Worm (Caenorhabditis elegans) whole organism, L2 larva: ENCODE data around the gene F19C7.3.

Source experiments
- C34F6.9 ChIP-seq: fragments of 150-350 bp; optimal IDR thresholded peaks from 2 replicates; lab custom pipeline; 2014; ENCODE audit warnings: missing biosample characterization, missing genetic modification characterization
- F13H6.1 ChIP-seq: sonication (generic microtip); optimal IDR thresholded peaks from 2 replicates; lab custom pipeline; 2016; ENCODE audit warnings: missing genetic modification characterization, missing compliant biosample characterization
- R02D3.7 ChIP-seq: fragments of 150-350 bp; optimal IDR thresholded peaks from 2 replicates; lab custom pipeline; 2014; ENCODE audit warnings: missing biosample characterization, missing genetic modification characterization
- Y55F3AM.14 ChIP-seq: fragments of 200-800 bp; sonication (Bioruptor generic); optimal IDR thresholded peaks from 2 replicates; lab custom pipeline; 2018; ENCODE audit warnings: mild to moderate bottlenecking, missing genetic modification characterization, missing compliant biosample characterization
- ZK546.5 ChIP-seq: sonication (generic microtip); optimal IDR thresholded peaks from 2 replicates; lab custom pipeline; 2017; ENCODE audit warnings: missing biosample characterization, missing genetic modification characterization
- alr-1 ChIP-seq: fragments of 150-350 bp; optimal IDR thresholded peaks from 2 replicates; lab custom pipeline; 2014; ENCODE audit warnings: missing biosample characterization, missing genetic modification characterization
- ama-1 ChIP-seq: fragments of 150-350 bp; optimal IDR thresholded peaks from 2 replicates; lab custom pipeline; 2018; ENCODE audit warnings: inconsistent platforms
- crh-2 ChIP-seq: sonication (generic microtip); optimal IDR thresholded peaks from 2 replicates; lab custom pipeline; 2017; ENCODE audit warnings: missing biosample characterization, missing genetic modification characterization
- dmd-4 ChIP-seq: sonication (generic microtip); optimal IDR thresholded peaks from 2 replicates; lab custom pipeline; 2017; ENCODE audit warnings: missing biosample characterization, missing genetic modification characterization
- egl-27 ChIP-seq: sonication (generic microtip); optimal IDR thresholded peaks from 3 replicates; lab custom pipeline; 2017; ENCODE audit warnings: missing biosample characterization, missing genetic modification reagents, missing genetic modification characterization
- elt-1 ChIP-seq: fragments of 150-350 bp; optimal IDR thresholded peaks from 2 replicates; lab custom pipeline; 2014; ENCODE audit warnings: missing biosample characterization, missing genetic modification characterization
- gmeb-1 ChIP-seq: fragments of 150-350 bp; optimal IDR thresholded peaks from 2 replicates; lab custom pipeline; 2014; ENCODE audit warnings: missing biosample characterization, missing genetic modification characterization
- lin-11 ChIP-seq: fragments of 150-350 bp; sonication (generic microtip); optimal IDR thresholded peaks from 2 replicates; lab custom pipeline; 2014; ENCODE audit warnings: missing biosample characterization, missing genetic modification characterization, inconsistent platforms, mixed read lengths
- lin-13 ChIP-seq: fragments of 150-350 bp; optimal IDR thresholded peaks from 2 replicates; lab custom pipeline; 2014; ENCODE audit warnings: missing biosample characterization, missing genetic modification reagents, missing genetic modification characterization
- lin-39 ChIP-seq: fragments of 150-350 bp; optimal IDR thresholded peaks from 2 replicates; lab custom pipeline; 2014; ENCODE audit warnings: missing biosample characterization, missing genetic modification reagents, missing genetic modification characterization
- lsy-2 ChIP-seq, 2 experiments: fragments of 150-350 bp in 1 of 2; sonication (generic microtip) in 1 of 2; optimal IDR thresholded peaks; 2 replicates each; lab custom pipeline; 2014 to 2017; ENCODE audit warnings: missing biosample characterization in 2 of 2, missing genetic modification characterization in 2 of 2
- mab-5 ChIP-seq: fragments of 150-350 bp; optimal IDR thresholded peaks from 2 replicates; lab custom pipeline; 2014; ENCODE audit warnings: missing biosample characterization, missing genetic modification characterization
- mbf-1 ChIP-seq: sonication (generic microtip); optimal IDR thresholded peaks from 2 replicates; lab custom pipeline; 2017; ENCODE audit warnings: missing biosample characterization, missing genetic modification characterization
- mdl-1 ChIP-seq, 2 experiments: fragments of 150-350 bp in 1 of 2; sonication (generic microtip) in 1 of 2; optimal IDR thresholded peaks; 2 replicates each; lab custom pipeline; 2017; ENCODE audit warnings: missing biosample characterization in 2 of 2, missing genetic modification characterization in 2 of 2
- nhr-10 ChIP-seq: sonication (generic microtip); optimal IDR thresholded peaks from 2 replicates; lab custom pipeline; 2017; ENCODE audit warnings: missing biosample characterization, missing genetic modification characterization
- nhr-11 ChIP-seq: fragments of 150-350 bp; optimal IDR thresholded peaks from 2 replicates; lab custom pipeline; 2014; ENCODE audit warnings: missing biosample characterization, missing genetic modification characterization
- nhr-12 ChIP-seq: fragments of 150-350 bp; optimal IDR thresholded peaks from 2 replicates; lab custom pipeline; 2014; ENCODE audit warnings: missing biosample characterization, missing genetic modification characterization
- nhr-129 ChIP-seq: fragments of 150-350 bp; optimal IDR thresholded peaks from 2 replicates; lab custom pipeline; 2014; ENCODE audit warnings: missing biosample characterization, missing genetic modification characterization
- nhr-21 ChIP-seq: fragments of 150-350 bp; optimal IDR thresholded peaks from 2 replicates; lab custom pipeline; 2014; ENCODE audit warnings: missing biosample characterization, missing genetic modification characterization
- nhr-23 ChIP-seq: fragments of 150-350 bp; optimal IDR thresholded peaks from 2 replicates; lab custom pipeline; 2014; ENCODE audit warnings: missing biosample characterization, missing genetic modification reagents, missing genetic modification characterization
- nhr-237 ChIP-seq: fragments of 150-350 bp; optimal IDR thresholded peaks from 2 replicates; lab custom pipeline; 2014; ENCODE audit warnings: missing biosample characterization, missing genetic modification characterization
- nhr-6 ChIP-seq: fragments of 150-350 bp; optimal IDR thresholded peaks from 2 replicates; lab custom pipeline; 2014; ENCODE audit warnings: missing biosample characterization, missing genetic modification characterization
- sem-4 ChIP-seq: fragments of 150-350 bp; optimal IDR thresholded peaks from 2 replicates; lab custom pipeline; 2014; ENCODE audit warnings: missing biosample characterization, missing genetic modification reagents, missing genetic modification characterization
- skn-1 ChIP-seq: sonication (generic microtip); optimal IDR thresholded peaks from 2 replicates; lab custom pipeline; 2017; ENCODE audit warnings: missing biosample characterization, missing genetic modification characterization
- sma-3 ChIP-seq: sonication (generic microtip); optimal IDR thresholded peaks from 2 replicates; lab custom pipeline; 2016; ENCODE audit warnings: missing genetic modification reagents, missing genetic modification characterization, missing compliant biosample characterization
- sma-9 ChIP-seq, 2 experiments: fragments of 150-350 bp in 1 of 2; sonication (generic microtip) in 1 of 2; optimal IDR thresholded peaks; 2 replicates each; lab custom pipeline; 2014 to 2016; ENCODE audit warnings: missing genetic modification characterization in 2 of 2, mild to moderate bottlenecking in 1 of 2, missing biosample characterization in 1 of 2, missing compliant biosample characterization in 1 of 2, missing genetic modification reagents in 1 of 2, moderate library complexity in 1 of 2
- unc-39 ChIP-seq: fragments of 150-350 bp; optimal IDR thresholded peaks from 2 replicates; lab custom pipeline; 2014; ENCODE audit warnings: missing biosample characterization, missing genetic modification characterization
- unc-55 ChIP-seq: fragments of 150-350 bp; sonication (generic microtip); optimal IDR thresholded peaks from 3 replicates; lab custom pipeline; 2014; ENCODE audit warnings: missing biosample characterization, missing genetic modification reagents, missing genetic modification characterization
- unc-62 ChIP-seq: fragments of 150-350 bp; optimal IDR thresholded peaks from 2 replicates; lab custom pipeline; 2014; ENCODE audit warnings: missing biosample characterization, missing genetic modification reagents, missing genetic modification characterization
- zag-1 ChIP-seq: fragments of 150-350 bp; optimal IDR thresholded peaks from 2 replicates; lab custom pipeline; 2014; ENCODE audit warnings: missing biosample characterization, missing genetic modification characterization
- ztf-1 ChIP-seq: fragments of 200-800 bp; sonication (Bioruptor generic); conservative IDR thresholded peaks from 2 replicates; pipeline ENCODE4 v1.3.6; 2022; ENCODE audit warnings: missing genetic modification characterization, missing compliant biosample characterization
- ztf-11 ChIP-seq: sonication (generic microtip); optimal IDR thresholded peaks from 2 replicates; lab custom pipeline; 2017; ENCODE audit warnings: missing biosample characterization, missing genetic modification characterization
- ztf-4 ChIP-seq: fragments of 150-350 bp; optimal IDR thresholded peaks from 2 replicates; lab custom pipeline; 2014; ENCODE audit warnings: missing biosample characterization, missing genetic modification characterization

The F19C7.3 gene

ce11 chrIV:4568402-4568891, 28.5 kb upstream of the F19C7.3 start, which contains the start of gene F28E10.1:
TSS of gene F28E10.1 (plus strand) at chrIV:4568841.
- TF ChIP-seq nhr-10 (tag; lab: Kevin White, UChicago) = no peak
- no peak for TF ChIP-seq unc-55 (GFP tag; lab: Kevin White, UChicago)
- TF ChIP-seq nhr-6 (tag; lab: Kevin White, UChicago) = no peak
- no peak for TF ChIP-seq lin-39 (tag; lab: Kevin White, UChicago)
- TF ChIP-seq, all 48 proteins: peak for 0

- TF ChIP-seq mbf-1 (tag; lab: Kevin White, UChicago) (no peak), nhr-237 (tag; lab: Kevin White, UChicago) (no peak), Y55F3AM.14 (peak; percentile 8), mab-5 (tag; lab: Kevin White, UChicago) (no peak), ama-1 (no peak), nhr-6 (tag; lab: Kevin White, UChicago) (no peak), skn-1 (no peak), nhr-21 (tag; lab: Kevin White, UChicago) (no peak), C34F6.9 (tag; lab: Kevin White, UChicago) (peak; percentile 29), mdl-1 (tag; optimal IDR thresholded peaks at IDR 0.05; lab: Kevin White, UChicago) (no peak), unc-55 (GFP tag; lab: Kevin White, UChicago) (peak; percentile 7), crh-2 (tag; lab: Kevin White, UChicago) (no peak), dmd-4 (tag; lab: Kevin White, UChicago) (no peak), ztf-1 (GFP tag; lab: Robert Waterston, UW) (no peak), R02D3.7 (tag; lab: Kevin White, UChicago) (no peak), ztf-11 (no peak), zag-1 (tag; lab: Kevin White, UChicago) (no peak), egl-27 (no peak), sma-9 (GFP tag; optimal IDR thresholded peaks at IDR 0.05; lab: Kevin White, UChicago) (peak; percentile 7), sma-9 (tag; optimal IDR thresholded peaks at IDR 0.05; lab: Kevin White, UChicago) (no peak), alr-1 (tag; lab: Kevin White, UChicago) (no peak), F13H6.1 (no peak), nhr-11 (tag; lab: Kevin White, UChicago) (no peak), sma-3 (GFP tag; lab: Kevin White, UChicago) (no peak), nhr-23 (tag; lab: Kevin White, UChicago) (no peak), ztf-4 (no peak), lin-13 (no peak), ZK546.5 (tag; lab: Kevin White, UChicago) (no peak)
These were observed 26.3 kb upstream of the F19C7.3 start for ce11 chrIV:4570599-4570998.

ce11 chrIV:4574051-4574450, 22.9 kb upstream of the F19C7.3 start:
- TF ChIP-seq unc-55 (GFP tag; lab: Kevin White, UChicago) = peak; percentile 8
- TF ChIP-seq lin-13 = no peak
- TF ChIP-seq ama-1 = no peak
- peak; percentile 34 for TF ChIP-seq crh-2 (tag; lab: Kevin White, UChicago)
- peak; percentile 22 for TF ChIP-seq mab-5 (tag; lab: Kevin White, UChicago)
- TF ChIP-seq C34F6.9 (tag; lab: Kevin White, UChicago) = peak; percentile 6

DNA sequence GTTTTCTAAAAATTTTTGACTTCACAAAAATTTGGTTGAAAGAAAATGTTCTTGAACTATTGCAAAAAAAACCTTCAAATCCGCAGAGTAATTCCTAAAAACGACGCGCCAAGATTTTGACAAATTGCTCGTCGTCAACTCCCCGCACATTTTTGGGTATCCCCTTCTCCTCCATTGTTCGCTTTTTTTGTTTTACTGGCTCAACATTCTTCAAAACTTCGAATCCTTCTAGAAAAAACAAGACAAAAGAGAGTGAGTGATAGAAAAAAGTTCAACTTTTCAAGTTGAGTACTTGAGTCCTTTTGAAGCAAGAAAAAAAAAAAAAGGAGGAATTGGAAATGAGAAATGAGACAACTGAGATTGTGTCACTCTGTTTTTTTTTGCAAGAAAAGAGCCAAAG, 20.1 kb upstream of the F19C7.3 start:
- TF ChIP-seq lsy-2 (tag; optimal IDR thresholded peaks at IDR 0.05; lab: Kevin White, UChicago) (peak in 1 of 2 experiments; percentile 4), nhr-129 (tag; lab: Kevin White, UChicago) (no peak), nhr-23 (tag; lab: Kevin White, UChicago) (no peak), mbf-1 (tag; lab: Kevin White, UChicago) (no peak), sma-3 (GFP tag; lab: Kevin White, UChicago) (no peak), unc-55 (GFP tag; lab: Kevin White, UChicago) (peak; percentile 61)

DNA sequence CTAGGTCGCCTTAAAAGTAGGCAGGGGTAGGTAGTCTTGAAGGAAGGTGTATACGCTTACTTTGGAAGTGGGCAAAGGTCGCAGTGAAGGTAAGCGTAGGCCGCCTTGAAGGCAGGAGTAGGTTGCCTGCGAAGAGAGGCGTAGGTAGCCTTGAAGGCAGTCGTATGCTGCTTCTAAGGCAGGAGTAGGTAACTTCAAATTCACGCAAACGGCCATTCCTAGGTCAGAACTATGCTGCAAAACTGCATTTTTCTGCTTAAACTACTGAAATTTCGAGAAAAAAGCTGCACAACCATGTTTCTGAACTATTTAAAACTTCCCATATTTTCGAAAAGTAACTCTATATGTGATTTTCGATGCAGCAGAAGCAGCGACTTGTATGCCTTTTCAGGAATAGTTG, 17.5 kb upstream of the F19C7.3 start:
- no peak for TF ChIP-seq C34F6.9 (tag; lab: Kevin White, UChicago)
- no peak for TF ChIP-seq nhr-10 (tag; lab: Kevin White, UChicago)
- TF ChIP-seq alr-1 (tag; lab: Kevin White, UChicago) = no peak
- TF ChIP-seq ztf-11 = no peak

DNA sequence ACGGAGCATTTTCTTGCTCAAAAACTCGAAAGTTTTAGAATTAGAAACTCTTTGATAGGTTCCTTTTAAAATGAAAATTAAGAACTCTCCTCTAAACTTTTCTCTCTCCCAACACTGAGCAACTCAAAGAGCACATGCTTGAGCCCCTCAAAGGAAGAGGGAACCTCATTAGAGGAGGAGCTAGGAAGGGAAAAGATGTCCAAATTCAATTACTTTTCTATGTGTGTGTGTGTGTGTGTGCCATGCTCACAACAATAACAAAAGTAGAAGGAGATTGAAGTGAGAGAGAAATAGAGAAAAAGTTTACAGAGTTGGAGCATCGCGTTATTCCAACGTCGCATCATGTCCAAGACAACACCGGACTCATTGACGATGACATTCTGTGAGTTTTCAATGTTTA, 10.9 kb upstream of the F19C7.3 start:
- TF ChIP-seq nhr-12 (tag; lab: Kevin White, UChicago) (no peak), lsy-2 (tag; optimal IDR thresholded peaks at IDR 0.05; lab: Kevin White, UChicago) (peak in 1 of 2 experiments; percentile 48), zag-1 (tag; lab: Kevin White, UChicago) (peak; percentile 53), unc-62 (GFP tag; lab: Kevin White, UChicago) (no peak), sem-4 (peak; percentile 76), egl-27 (no peak), elt-1 (tag; lab: Kevin White, UChicago) (no peak), unc-39 (no peak), gmeb-1 (no peak), sma-9 (GFP tag; optimal IDR thresholded peaks at IDR 0.05; lab: Kevin White, UChicago) (peak; percentile 18), sma-9 (tag; optimal IDR thresholded peaks at IDR 0.05; lab: Kevin White, UChicago) (no peak), mdl-1 (tag; optimal IDR thresholded peaks at IDR 0.05; lab: Kevin White, UChicago) (peak in 1 of 2 experiments; percentile 63), nhr-6 (tag; lab: Kevin White, UChicago) (peak; percentile 6), lin-11 (tag; lab: Kevin White, UChicago) (no peak), nhr-129 (tag; lab: Kevin White, UChicago) (peak; percentile 58), C34F6.9 (tag; lab: Kevin White, UChicago) (peak; percentile 54), crh-2 (tag; lab: Kevin White, UChicago) (no peak)
